Fruit fly (Drosophila melanogaster) whole organism, wandering third instar larva: ENCODE results near the gene Tim13.
A peak's percentile ranks its signal among the peaks of the same experiment; 100 is the strongest.

Experiments
- psq ChIP-seq: fragments of 200-800 bp; sonication (Bioruptor generic); optimal IDR thresholded peaks from 3 replicates; lab custom pipeline; 2017; ENCODE audit warnings: missing biosample characterization, mild to moderate bottlenecking, missing genetic modification characterization, moderate library complexity
- sage ChIP-seq: fragments of 200-800 bp; sonication (Bioruptor generic); optimal IDR thresholded peaks from 2 replicates; lab custom pipeline; 2016; ENCODE audit warnings: missing biosample characterization, mild to moderate bottlenecking, missing genetic modification characterization

DNA sequence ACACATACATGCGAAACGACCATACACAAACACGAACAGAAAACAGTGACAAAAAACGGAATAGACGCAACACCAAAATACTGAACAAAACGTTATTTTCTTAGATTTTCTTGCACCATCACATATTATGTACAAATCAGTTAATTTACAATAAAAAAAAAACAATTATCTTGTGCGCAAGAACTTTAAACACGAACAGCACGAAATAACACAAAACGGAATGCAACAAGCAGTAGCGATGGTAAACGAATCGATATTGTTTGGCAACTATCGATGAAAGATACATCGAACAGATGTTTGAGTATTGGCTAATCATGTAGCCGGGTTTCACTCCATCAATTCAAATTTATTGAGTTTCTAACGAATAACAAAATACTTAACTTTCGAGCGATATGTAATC lies 15.5 kb upstream of the Tim13 start, which contains the start of gene Pi3K68D:
- TF ChIP-seq psq (GFP tag; lab: Kevin White, UChicago): peak; percentile 95
- TF ChIP-seq sage (GFP tag; lab: Kevin White, UChicago): no peak
